Worm (Caenorhabditis elegans) whole organism, L4 larva: ENCODE data around the gene T06D8.9.

Source experiments
- F26F4.8 ChIP-seq: fragments of 200-800 bp; sonication (Bioruptor generic); conservative IDR thresholded peaks from 2 replicates; pipeline ENCODE4 v1.3.6; 2022; ENCODE audit warnings: missing genetic modification characterization, missing compliant biosample characterization
- F37D6.2 ChIP-seq: sonication (generic microtip); optimal IDR thresholded peaks from 2 replicates; lab custom pipeline; 2016; ENCODE audit warnings: mild to moderate bottlenecking, missing genetic modification characterization, missing compliant biosample characterization
- F49E8.2 ChIP-seq: sonication (generic microtip); optimal IDR thresholded peaks from 2 replicates; lab custom pipeline; 2016; ENCODE audit warnings: missing compliant biosample characterization, mild to moderate bottlenecking, missing genetic modification characterization, borderline replicate concordance
- T26A8.4 ChIP-seq: fragments of 200-800 bp; sonication (Bioruptor generic); IDR thresholded peaks from 2 replicates; pipeline ENCODE4 v1.3.6; 2022; ENCODE audit warnings: missing genetic modification characterization, missing compliant biosample characterization
- Y105C5A.15 ChIP-seq: fragments of 200-800 bp; sonication (Bioruptor generic); IDR thresholded peaks from 2 replicates; pipeline ENCODE4 v1.3.6; 2022; ENCODE audit warnings: missing genetic modification characterization, missing compliant biosample characterization
- Y5F2A.4 ChIP-seq: fragments of 200-800 bp; sonication (Bioruptor generic); optimal IDR thresholded peaks from 2 replicates; lab custom pipeline; 2018; ENCODE audit warnings: mild to moderate bottlenecking, missing genetic modification characterization, missing compliant biosample characterization
- aha-1 ChIP-seq: fragments of 150-350 bp; peaks from one replicate; lab custom pipeline; 2014; ENCODE audit warnings: missing biosample characterization, missing genetic modification characterization
- ceh-32 ChIP-seq: sonication (generic microtip); optimal IDR thresholded peaks from 2 replicates; lab custom pipeline; 2016; ENCODE audit warnings: mild to moderate bottlenecking, missing genetic modification characterization, missing compliant biosample characterization; ENCODE audit not compliant: poor library complexity
- ceh-44 ChIP-seq: fragments of 200-800 bp; sonication (Bioruptor generic); IDR thresholded peaks from 2 replicates; pipeline ENCODE4 v1.3.6; 2022; ENCODE audit warnings: missing genetic modification reagents, missing genetic modification characterization, missing compliant biosample characterization
- ceh-62 ChIP-seq: sonication (generic microtip); optimal IDR thresholded peaks from 2 replicates; lab custom pipeline; 2017; ENCODE audit warnings: missing biosample characterization, missing genetic modification characterization
- ceh-82 ChIP-seq: sonication (generic microtip); optimal IDR thresholded peaks from 2 replicates; lab custom pipeline; 2017; ENCODE audit warnings: missing biosample characterization, missing genetic modification characterization
- ctbp-1 ChIP-seq: fragments of 200-800 bp; sonication (Bioruptor generic); IDR thresholded peaks from 2 replicates; pipeline ENCODE4 v1.3.6; 2022; ENCODE audit warnings: missing genetic modification reagents, missing genetic modification characterization, missing compliant biosample characterization
- daf-16 ChIP-seq, 3 experiments: sonication (generic microtip); optimal IDR thresholded peaks; 2 replicates each; lab custom pipeline; 2016 to 2017; ENCODE audit warnings: missing genetic modification characterization in 3 of 3, missing genetic modification reagents in 3 of 3, mild to moderate bottlenecking in 2 of 3, missing compliant biosample characterization in 2 of 3, missing biosample characterization in 1 of 3, moderate library complexity in 1 of 3
- daf-8 ChIP-seq: fragments of 200-800 bp; sonication (Bioruptor generic); IDR thresholded peaks from 2 replicates; pipeline ENCODE4 v1.3.6; 2022; ENCODE audit warnings: missing genetic modification characterization, missing compliant biosample characterization
- dmd-9 ChIP-seq: fragments of 200-800 bp; sonication (Bioruptor generic); IDR thresholded peaks from 2 replicates; pipeline ENCODE4 v1.3.6; 2022; ENCODE audit warnings: missing genetic modification reagents, missing genetic modification characterization, missing compliant biosample characterization
- fkh-10 ChIP-seq: fragments of 150-350 bp; optimal IDR thresholded peaks from 2 replicates; lab custom pipeline; 2014; ENCODE audit warnings: missing biosample characterization, missing genetic modification reagents, missing genetic modification characterization
- gei-8 ChIP-seq: fragments of 200-800 bp; sonication (Bioruptor generic); optimal IDR thresholded peaks from 2 replicates; lab custom pipeline; 2018; ENCODE audit warnings: mild to moderate bottlenecking, missing genetic modification characterization, missing compliant biosample characterization
- hlh-30 ChIP-seq: sonication (generic microtip); optimal IDR thresholded peaks from 2 replicates; lab custom pipeline; 2017; ENCODE audit warnings: antibody characterized with exemption, mild to moderate bottlenecking, missing genetic modification characterization, missing compliant biosample characterization; ENCODE audit not compliant: insufficient read depth
- hmg-1.1 ChIP-seq: fragments of 200-800 bp; sonication (Bioruptor generic); IDR thresholded peaks from 2 replicates; pipeline ENCODE4 v1.3.6; 2022; ENCODE audit warnings: missing genetic modification reagents, missing genetic modification characterization, missing compliant biosample characterization
- lin-39 ChIP-seq: fragments of 150-350 bp; optimal IDR thresholded peaks from 2 replicates; lab custom pipeline; 2014; ENCODE audit warnings: missing biosample characterization, missing genetic modification reagents, missing genetic modification characterization
- lsy-2 ChIP-seq, 2 experiments: fragments of 150-350 bp in 1 of 2; sonication (generic microtip) in 1 of 2; optimal IDR thresholded peaks; 2 replicates each; lab custom pipeline; 2014 to 2017; ENCODE audit warnings: missing biosample characterization in 2 of 2, missing genetic modification characterization in 2 of 2
- mdl-1 ChIP-seq, 2 experiments: fragments of 150-350 bp in 1 of 2; sonication (generic microtip) in 1 of 2; optimal IDR thresholded peaks; 2 replicates each; lab custom pipeline; 2014 to 2017; ENCODE audit warnings: missing biosample characterization in 2 of 2, missing genetic modification characterization in 2 of 2
- mdt-29 ChIP-seq: fragments of 200-800 bp; sonication (Bioruptor generic); IDR thresholded peaks from 2 replicates; pipeline ENCODE4 v1.3.6; 2022; ENCODE audit warnings: missing genetic modification reagents, missing genetic modification characterization, missing compliant biosample characterization
- nhr-102 ChIP-seq: sonication (generic microtip); optimal IDR thresholded peaks from 2 replicates; lab custom pipeline; 2016; ENCODE audit warnings: mild to moderate bottlenecking, missing genetic modification characterization, moderate library complexity, missing compliant biosample characterization
- nhr-28 ChIP-seq: fragments of 150-350 bp; optimal IDR thresholded peaks from 2 replicates; lab custom pipeline; 2014; ENCODE audit warnings: missing biosample characterization, missing genetic modification characterization
- nhr-42 ChIP-seq: fragments of 200-800 bp; sonication (Bioruptor generic); IDR thresholded peaks from 2 replicates; pipeline ENCODE4 v1.3.6; 2022; ENCODE audit warnings: missing genetic modification characterization, missing compliant biosample characterization
- nhr-48 ChIP-seq: sonication (generic microtip); optimal IDR thresholded peaks from 2 replicates; lab custom pipeline; 2016; ENCODE audit warnings: mild to moderate bottlenecking, missing genetic modification characterization, missing compliant biosample characterization
- pha-4 ChIP-seq, 2 experiments: fragments of 150-350 bp in 1 of 2; fragments of 200-800 bp in 1 of 2; sonication (Bioruptor generic) in 1 of 2; IDR thresholded peaks in 1 of 2; optimal IDR thresholded peaks in 1 of 2; 2 replicates each; pipeline versions ENCODE4 v1.3.6 to Lab custom; 2014 to 2022; ENCODE audit warnings: missing genetic modification characterization in 2 of 2, missing genetic modification reagents in 2 of 2, missing biosample characterization in 1 of 2, missing compliant biosample characterization in 1 of 2
- php-3 ChIP-seq: fragments of 200-800 bp; sonication (Bioruptor generic); IDR thresholded peaks from 2 replicates; pipeline ENCODE4 v1.3.6; 2022; ENCODE audit warnings: missing genetic modification reagents, missing genetic modification characterization, missing compliant biosample characterization
- pqm-1 ChIP-seq: sonication (generic microtip); optimal IDR thresholded peaks from 2 replicates; lab custom pipeline; 2017; ENCODE audit warnings: missing biosample characterization, missing genetic modification characterization
- saeg-2 ChIP-seq: fragments of 200-800 bp; sonication (Bioruptor generic); IDR thresholded peaks from 2 replicates; pipeline ENCODE4 v1.3.6; 2022; ENCODE audit warnings: missing genetic modification reagents, missing genetic modification characterization, missing compliant biosample characterization
- sdz-12 ChIP-seq: fragments of 200-800 bp; sonication (Bioruptor generic); optimal IDR thresholded peaks from 2 replicates; lab custom pipeline; 2018; ENCODE audit warnings: mild to moderate bottlenecking, missing genetic modification characterization, missing compliant biosample characterization
- set-16 ChIP-seq: fragments of 200-800 bp; sonication (Bioruptor generic); IDR thresholded peaks from 2 replicates; pipeline ENCODE4 v1.3.6; 2022; ENCODE audit warnings: missing genetic modification reagents, missing genetic modification characterization, missing compliant biosample characterization
- snpc-4 ChIP-seq: fragments of 150-350 bp; optimal IDR thresholded peaks from 2 replicates; lab custom pipeline; 2014; ENCODE audit warnings: missing biosample characterization, missing genetic modification characterization
- spr-3 ChIP-seq: fragments of 200-800 bp; sonication (Bioruptor generic); optimal IDR thresholded peaks from 2 replicates; lab custom pipeline; 2018; ENCODE audit warnings: mild to moderate bottlenecking, missing genetic modification characterization, missing compliant biosample characterization
- unc-62 ChIP-seq, 3 experiments: fragments of 150-350 bp in 1 of 3; sonication (generic microtip); optimal IDR thresholded peaks in 2 of 3; peaks in 1 of 3; 1 replicate in 1 of 3; 2 replicates in 2 of 3; lab custom pipeline; 2014 to 2017; ENCODE audit warnings: missing biosample characterization in 3 of 3, missing genetic modification characterization in 3 of 3, missing genetic modification reagents in 3 of 3, missing genotype in 1 of 3

Gene T06D8.9

ce11 chrII:11283013-11283412 lies 43.6 kb downstream of the T06D8.9 start:
- no peak for TF ChIP-seq fkh-10
- no peak for TF ChIP-seq mdt-29 (GFP tag; lab: Robert Waterston, UW)
- TF ChIP-seq daf-8, result no peak
- no peak for TF ChIP-seq saeg-2
- no peak for TF ChIP-seq F37D6.2 (tag; lab: Kevin White, UChicago)
- no peak for TF ChIP-seq nhr-48 (tag; lab: Kevin White, UChicago)

ce11 chrII:11283803-11284202 lies 44.4 kb downstream of the T06D8.9 start:
- TF ChIP-seq Y105C5A.15 (GFP tag; lab: Robert Waterston, UW) (no peak), nhr-28 (tag; lab: Kevin White, UChicago) (peak; percentile 6), mdl-1 (tag; optimal IDR thresholded peaks at IDR 0.05; lab: Kevin White, UChicago) (no peak), hlh-30 (tag; lab: Kevin White, UChicago) (no peak), daf-16 (GFP tag; optimal IDR thresholded peaks at IDR 0.05; lab: Kevin White, UChicago) (no peak), daf-16 (tag; optimal IDR thresholded peaks at IDR 0.05; lab: Kevin White, UChicago) (peak; percentile 29), pqm-1 (tag; lab: Kevin White, UChicago) (peak; percentile 71), unc-62 (GFP tag; optimal IDR thresholded peaks at IDR 0.05 in 1 of 2; lab: Kevin White, UChicago) (no peak), unc-62 (tag; optimal IDR thresholded peaks at IDR 0.05; lab: Kevin White, UChicago) (no peak), hmg-1.1 (GFP tag; lab: Robert Waterston, UW) (no peak), aha-1 (no peak), lsy-2 (tag; optimal IDR thresholded peaks at IDR 0.05; lab: Kevin White, UChicago) (no peak), ceh-82 (tag; lab: Kevin White, UChicago) (no peak), mdt-29 (GFP tag; lab: Robert Waterston, UW) (no peak)

DNA sequence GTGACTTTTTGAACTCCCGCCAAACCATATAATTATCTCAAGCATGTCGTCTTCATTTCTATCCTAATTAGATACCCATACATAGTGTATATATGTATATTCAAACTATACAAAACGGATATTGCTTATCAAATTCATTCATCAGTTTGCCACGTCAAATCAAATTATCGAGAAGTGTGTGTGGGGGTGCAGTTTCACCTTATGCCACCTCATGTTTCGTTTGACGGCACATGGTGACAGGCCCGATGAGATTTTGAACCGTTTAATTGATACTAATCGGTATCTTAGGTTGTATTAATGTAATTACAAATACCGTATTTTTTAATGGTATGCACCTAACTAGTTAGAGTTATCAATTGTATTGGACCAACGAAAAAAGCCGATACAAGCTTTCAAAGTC lies 45.3 kb downstream of the T06D8.9 start:
- TF ChIP-seq F37D6.2 (tag; lab: Kevin White, UChicago) (no peak), nhr-102 (tag; lab: Kevin White, UChicago) (no peak), ctbp-1 (GFP tag; lab: Robert Waterston, UW) (no peak), Y105C5A.15 (GFP tag; lab: Robert Waterston, UW) (no peak), T26A8.4 (GFP tag; lab: Robert Waterston, UW) (no peak), sdz-12 (no peak), set-16 (no peak), hlh-30 (tag; lab: Kevin White, UChicago) (no peak), pha-4 (GFP tag; IDR thresholded peaks at IDR 0.05; lab: Robert Waterston, UW) (no peak), pha-4 (tag; optimal IDR thresholded peaks at IDR 0.05; lab: Kevin White, UChicago) (no peak), nhr-28 (tag; lab: Kevin White, UChicago) (no peak), gei-8 (GFP tag; lab: Kevin White, UChicago) (no peak), php-3 (GFP tag; lab: Robert Waterston, UW) (no peak), dmd-9 (GFP tag; lab: Robert Waterston, UW) (no peak), daf-8 (no peak), ceh-44 (no peak), unc-62 (GFP tag; optimal IDR thresholded peaks at IDR 0.05 in 1 of 2; lab: Kevin White, UChicago) (no peak), unc-62 (tag; optimal IDR thresholded peaks at IDR 0.05; lab: Kevin White, UChicago) (no peak), F26F4.8 (GFP tag; lab: Robert Waterston, UW) (no peak), F49E8.2 (tag; lab: Kevin White, UChicago) (no peak)
- TF ChIP-seq, all 104 proteins: peak for 0

DNA sequence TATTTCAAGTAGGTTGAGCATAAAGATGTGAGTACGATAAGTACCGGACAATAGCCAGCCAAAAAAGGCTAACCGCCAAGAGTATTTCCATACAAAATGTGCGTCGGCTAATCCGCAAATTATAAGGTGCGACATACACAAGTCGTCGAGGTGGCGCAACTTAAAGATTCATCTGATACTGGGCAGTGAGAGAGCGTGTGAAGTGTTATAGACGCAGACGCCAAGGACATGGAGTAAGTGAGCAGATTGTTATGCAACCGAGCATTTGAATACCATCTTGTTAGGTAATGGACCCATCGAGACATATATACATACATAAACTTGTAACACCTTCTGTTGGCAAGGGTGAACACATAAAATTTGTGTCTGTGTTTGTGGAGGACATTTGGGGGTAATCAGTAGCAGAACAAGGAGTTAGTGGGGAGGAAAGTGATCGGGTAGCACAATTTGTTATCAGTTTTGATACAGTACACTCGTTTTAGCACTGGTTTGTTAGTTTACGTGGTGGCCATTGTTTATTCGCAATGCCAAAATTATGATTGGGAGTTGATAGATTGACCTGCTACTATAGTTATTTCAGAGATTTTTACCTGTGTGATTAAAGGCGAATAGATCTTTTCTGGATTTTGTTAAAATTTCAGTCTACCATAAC lies 46.0 kb downstream of the T06D8.9 start:
- no peak for TF ChIP-seq snpc-4 (tag; lab: Kevin White, UChicago)
- TF ChIP-seq Y5F2A.4, result no peak
- peak; percentile 75 for TF ChIP-seq pqm-1 (tag; lab: Kevin White, UChicago)
- TF ChIP-seq dmd-9 (GFP tag; lab: Robert Waterston, UW), result no peak
- TF ChIP-seq aha-1, result peak; percentile 4
- TF ChIP-seq nhr-42 (GFP tag; lab: Robert Waterston, UW), result no peak
- TF ChIP-seq T26A8.4 (GFP tag; lab: Robert Waterston, UW), result no peak
- TF ChIP-seq lin-39 (tag; lab: Kevin White, UChicago), result no peak
- no peak for TF ChIP-seq spr-3 (GFP tag; lab: Kevin White, UChicago)
- TF ChIP-seq daf-16 (GFP tag; optimal IDR thresholded peaks at IDR 0.05; lab: Kevin White, UChicago), result no peak
- TF ChIP-seq daf-16 (tag; optimal IDR thresholded peaks at IDR 0.05; lab: Kevin White, UChicago), result peak; percentile 10
- TF ChIP-seq ceh-32 (tag; lab: Kevin White, UChicago), result no peak
- no peak for TF ChIP-seq ceh-62 (tag; lab: Kevin White, UChicago)
- peak in 1 of 2 experiments; percentile 21 for TF ChIP-seq unc-62 (GFP tag; optimal IDR thresholded peaks at IDR 0.05 in 1 of 2; lab: Kevin White, UChicago)
- no peak for TF ChIP-seq unc-62 (tag; optimal IDR thresholded peaks at IDR 0.05; lab: Kevin White, UChicago)
- TF ChIP-seq nhr-28 (tag; lab: Kevin White, UChicago), result peak; percentile 57
